Worm (Caenorhabditis elegans) whole organism, L4/young adult: ENCODE measurements around the gene atgp-1.

Source experiments
- W03F9.2 ChIP-seq: fragments of 150-350 bp; optimal IDR thresholded peaks from 2 replicates; lab custom pipeline; 2014; ENCODE audit warnings: missing biosample characterization, missing genetic modification characterization
- dao-5 ChIP-seq: sonication (generic microtip); optimal IDR thresholded peaks from 2 replicates; lab custom pipeline; 2016; ENCODE audit warnings: missing genotype, missing genetic modification characterization, moderate library complexity, missing compliant biosample characterization
- him-1 ChIP-seq: sonication (generic microtip); optimal IDR thresholded peaks from 2 replicates; lab custom pipeline; 2016; ENCODE audit warnings: missing genotype, missing genetic modification reagents, missing genetic modification characterization, missing compliant biosample characterization

Gene atgp-1

DNA sequence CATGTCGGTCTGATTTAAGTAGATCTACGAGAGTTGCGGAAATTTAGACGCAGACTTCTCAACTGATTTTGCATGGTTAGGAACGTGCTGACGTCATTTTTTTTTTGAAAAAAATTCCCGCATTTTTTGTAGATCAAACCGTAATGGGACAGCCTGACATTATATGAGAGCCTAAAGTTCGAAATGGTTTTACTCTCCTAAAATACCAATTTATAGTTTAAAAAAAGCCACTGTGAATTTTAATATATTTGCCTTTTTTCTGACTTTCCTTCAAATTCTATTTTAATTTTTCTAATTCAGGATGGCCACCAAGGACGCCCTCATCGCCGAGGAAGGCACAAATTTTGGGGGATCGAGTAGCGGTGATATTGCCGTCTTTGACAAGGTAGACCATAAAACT lies at the start of gene atgp-1:
Gene atgp-1, plus strand, starts transcription at position 301 of the 400 bp plus-strand sequence.
- TF ChIP-seq him-1 (tag; lab: Kevin White, UChicago), result no peak
- no peak for TF ChIP-seq dao-5
- no peak for TF ChIP-seq W03F9.2 (tag; lab: Kevin White, UChicago)

DNA sequence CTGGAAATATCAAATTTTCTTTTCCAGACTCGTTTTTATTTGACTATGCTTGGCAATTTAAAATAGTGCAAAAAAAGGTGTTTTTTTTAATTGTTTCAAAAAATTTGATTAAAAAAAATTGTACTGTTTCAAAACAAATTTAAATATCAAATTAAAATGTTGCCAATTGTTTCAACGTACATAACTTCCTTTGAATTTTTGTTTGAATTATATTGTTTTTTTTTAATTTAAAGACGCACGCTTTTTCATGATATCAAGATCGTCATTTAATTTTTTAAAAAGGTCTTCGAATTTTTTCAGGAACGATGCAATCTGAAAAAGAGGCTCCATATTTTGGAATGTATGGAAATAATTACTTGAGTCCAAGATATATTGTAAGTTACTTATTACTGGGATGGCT lies 45.7 kb upstream of the atgp-1 start, which contains the start of gene Y116A8B.4:
Gene Y116A8B.4, plus strand, starts transcription at position 301 of the 400 bp plus-strand sequence.
- TF ChIP-seq W03F9.2 (tag; lab: Kevin White, UChicago) (no peak), him-1 (tag; lab: Kevin White, UChicago) (no peak), dao-5 (no peak)

DNA sequence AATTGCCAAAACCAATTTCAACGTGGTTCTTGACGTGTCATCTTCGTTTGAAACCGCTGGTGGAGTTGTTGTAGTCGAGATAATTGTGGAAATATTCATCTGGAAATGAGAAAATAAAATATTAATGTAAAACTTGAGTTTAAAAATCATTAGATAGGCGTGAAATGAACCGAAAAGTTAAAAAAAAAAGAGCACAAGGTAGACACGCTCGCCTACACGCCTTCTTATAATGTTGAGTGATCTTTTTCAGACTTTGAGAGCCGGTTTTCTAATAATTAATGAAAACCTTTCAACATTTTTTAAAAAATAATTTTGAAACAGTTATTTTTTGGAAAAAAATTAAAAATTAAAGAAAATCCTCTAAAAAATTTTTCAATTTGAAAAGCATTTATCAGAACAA lies 38.2 kb upstream of the atgp-1 start, which contains the start of gene npr-32:
Gene npr-32, minus strand, starts transcription at position 101 of the 400 bp plus-strand sequence.
- TF ChIP-seq him-1 (tag; lab: Kevin White, UChicago) (no peak), dao-5 (no peak), W03F9.2 (tag; lab: Kevin White, UChicago) (no peak)

DNA sequence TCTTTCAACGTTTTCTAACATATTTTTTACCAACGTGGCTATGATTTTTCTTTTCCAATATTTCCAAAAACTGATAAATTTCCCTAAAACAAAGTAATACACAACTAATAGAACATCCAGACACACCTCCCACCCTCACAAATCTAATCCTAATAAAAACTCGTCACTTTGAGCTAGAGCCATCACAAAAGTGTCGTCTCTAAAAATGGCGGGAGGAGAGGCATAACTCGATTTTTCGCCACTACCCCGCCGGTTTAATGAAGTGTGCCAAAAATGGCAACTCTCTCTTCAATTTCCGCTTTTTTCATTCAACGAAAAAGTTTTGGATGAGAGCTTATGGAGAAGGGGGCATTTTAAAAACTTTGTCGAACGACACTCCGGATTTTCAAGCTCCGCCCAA lies 36.2 kb upstream of the atgp-1 start:
- TF ChIP-seq him-1 (tag; lab: Kevin White, UChicago) (no peak), dao-5 (no peak), W03F9.2 (tag; lab: Kevin White, UChicago) (no peak)

DNA sequence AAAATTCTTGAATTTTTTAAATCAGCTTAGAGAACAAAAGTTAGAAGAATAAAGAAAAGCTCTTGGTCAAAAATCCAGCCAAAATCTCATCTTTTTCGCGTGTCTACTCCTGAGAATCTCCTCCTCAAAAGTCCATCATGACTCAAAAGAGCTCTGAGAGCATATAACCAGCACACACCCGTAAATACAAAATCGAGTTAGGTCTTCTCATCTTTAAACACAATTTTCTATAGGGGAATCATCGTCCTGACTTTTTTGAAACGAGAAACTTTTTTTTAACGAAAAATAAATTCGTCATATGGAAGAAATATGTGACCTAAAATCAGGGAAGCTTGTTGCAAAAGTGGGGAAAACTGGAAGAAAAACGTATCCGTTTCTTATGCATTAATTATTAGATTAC lies 35.6 kb upstream of the atgp-1 start:
- TF ChIP-seq him-1 (tag; lab: Kevin White, UChicago), result no peak
- TF ChIP-seq dao-5, result no peak
- TF ChIP-seq W03F9.2 (tag; lab: Kevin White, UChicago), result no peak

DNA sequence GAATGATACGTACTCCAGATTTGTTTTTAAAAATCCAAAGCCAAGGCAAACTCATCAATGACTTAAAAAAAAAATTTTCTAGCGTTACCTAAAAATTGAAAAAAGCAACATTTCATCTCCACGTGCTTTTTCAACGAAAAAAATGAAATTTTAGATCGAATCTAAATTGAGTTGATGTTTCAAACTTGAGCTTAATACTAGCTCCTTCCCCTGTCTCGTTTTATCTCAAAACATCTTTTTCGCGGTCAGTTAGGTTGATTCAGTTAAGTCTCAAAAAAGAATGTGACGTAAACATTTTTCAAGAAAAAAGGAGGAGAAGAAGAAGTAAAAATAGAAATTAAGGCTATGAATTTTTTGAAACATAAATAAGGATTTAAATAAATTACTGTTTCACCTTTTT lies 32.1 kb upstream of the atgp-1 start:
- TF ChIP-seq W03F9.2 (tag; lab: Kevin White, UChicago), result no peak
- TF ChIP-seq dao-5, result no peak
- TF ChIP-seq him-1 (tag; lab: Kevin White, UChicago), result no peak

DNA sequence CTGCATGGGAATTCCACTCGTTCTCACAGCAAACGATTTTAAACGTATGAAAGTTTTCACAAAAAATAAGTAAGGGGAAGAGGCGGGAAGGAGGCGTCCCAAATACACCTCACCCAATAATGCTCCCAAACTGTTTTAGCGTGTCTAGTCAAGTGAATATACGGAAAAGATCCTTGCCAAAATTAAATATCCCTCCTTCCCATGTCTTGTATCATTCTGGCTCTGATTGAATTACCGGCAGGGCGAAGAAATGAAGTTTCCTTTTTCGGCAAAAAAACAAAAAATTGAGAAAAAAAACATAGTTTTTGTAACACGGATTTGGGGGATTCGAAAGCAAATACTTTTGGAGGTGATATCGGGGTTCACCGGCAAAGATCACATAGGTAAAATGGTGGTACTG lies 30.2 kb upstream of the atgp-1 start:
- TF ChIP-seq him-1 (tag; lab: Kevin White, UChicago), result no peak
- no peak for TF ChIP-seq W03F9.2 (tag; lab: Kevin White, UChicago)
- no peak for TF ChIP-seq dao-5

DNA sequence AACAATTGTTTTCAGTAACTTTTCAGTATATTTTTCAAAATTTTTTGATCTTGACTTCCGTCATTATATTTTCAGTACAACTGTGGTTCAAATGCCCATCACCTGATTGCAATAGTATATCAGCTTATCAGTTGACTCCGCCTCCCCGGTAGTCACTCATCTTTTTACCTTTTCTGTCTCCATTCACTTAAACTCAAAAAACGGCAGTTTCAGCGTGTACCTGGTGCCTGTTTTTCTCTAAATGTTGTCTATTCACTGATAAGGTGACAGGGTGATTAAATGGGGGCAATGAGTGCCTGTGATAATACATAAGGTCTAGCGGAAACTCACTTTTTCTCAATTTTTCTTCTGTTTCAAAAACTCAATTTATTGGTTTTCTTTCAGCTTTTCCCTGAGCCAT lies 23.9 kb upstream of the atgp-1 start, which contains the start of gene ZK550.2:
Gene ZK550.2, plus strand, starts transcription at position 385 of the 400 bp plus-strand sequence.
- TF ChIP-seq W03F9.2 (tag; lab: Kevin White, UChicago) (peak; percentile 38), dao-5 (no peak), him-1 (tag; lab: Kevin White, UChicago) (no peak)

DNA sequence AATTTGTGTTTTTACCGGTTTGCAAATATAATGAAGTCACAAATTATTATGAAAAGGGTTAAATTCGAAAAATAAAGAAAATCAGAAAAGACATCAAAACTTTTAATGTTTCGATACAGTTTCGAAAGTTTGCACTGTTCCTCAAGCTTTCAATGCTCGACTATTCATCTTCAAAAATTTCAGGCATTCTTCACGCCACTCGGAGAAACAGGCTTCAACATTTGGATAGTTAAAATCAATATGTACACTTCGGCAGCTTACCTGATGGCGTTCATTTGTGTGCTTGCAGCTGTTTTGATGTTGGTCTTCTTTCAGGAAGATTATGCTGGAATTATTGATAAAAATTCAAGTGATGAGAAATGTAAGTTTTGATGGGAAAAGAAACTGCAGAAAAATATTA lies 22.0 kb upstream of the atgp-1 start:
- TF ChIP-seq him-1 (tag; lab: Kevin White, UChicago) (no peak), dao-5 (no peak), W03F9.2 (tag; lab: Kevin White, UChicago) (no peak)

DNA sequence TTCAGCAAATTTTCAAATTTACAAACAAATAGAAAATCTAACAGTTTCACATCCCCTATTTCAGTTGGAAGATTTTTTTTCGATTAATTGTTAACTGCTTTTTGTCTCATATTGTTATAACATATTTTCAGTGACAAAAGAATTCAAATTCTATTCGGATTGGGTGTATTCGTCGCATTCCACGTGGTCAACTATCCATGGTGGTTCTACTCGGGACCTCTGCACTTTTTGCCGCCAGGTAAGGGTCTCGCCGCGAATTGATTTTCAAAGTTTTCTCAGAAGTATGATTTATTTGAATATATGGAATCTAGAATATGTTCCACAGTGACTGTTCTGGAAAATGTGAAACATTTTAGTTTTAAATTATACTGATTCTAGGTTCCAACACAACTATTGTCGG lies 20.6 kb upstream of the atgp-1 start:
- TF ChIP-seq him-1 (tag; lab: Kevin White, UChicago) (no peak), W03F9.2 (tag; lab: Kevin White, UChicago) (no peak), dao-5 (no peak)

DNA sequence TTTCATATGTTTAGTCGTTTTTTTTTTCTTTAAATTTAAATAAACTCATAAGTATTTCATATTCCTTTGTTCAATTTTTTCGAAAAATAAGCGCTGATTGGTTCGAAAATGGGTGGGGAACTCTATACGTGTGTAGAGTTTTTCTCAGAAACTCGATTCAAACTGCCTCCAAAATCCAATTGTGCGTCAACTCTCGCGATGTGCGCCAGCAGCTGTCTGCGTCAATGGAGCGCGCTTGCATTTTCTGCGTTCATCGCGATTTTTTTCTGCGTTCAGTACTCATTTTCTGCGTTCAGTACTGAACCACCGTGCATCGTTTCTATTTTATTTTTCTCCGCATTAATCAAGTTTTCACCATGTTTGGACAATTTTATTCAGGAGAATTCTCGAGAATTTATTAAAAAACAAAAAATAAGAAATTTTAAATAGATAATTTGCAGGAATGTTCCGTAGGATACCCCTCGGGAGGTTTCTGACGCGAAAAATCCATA lies 19.4 kb upstream of the atgp-1 start, which contains the start of gene eelo-2:
Gene eelo-2, plus strand, starts transcription at position 441 of the 491 bp plus-strand sequence.
- TF ChIP-seq dao-5 (no peak), him-1 (tag; lab: Kevin White, UChicago) (peak; percentile 82), W03F9.2 (tag; lab: Kevin White, UChicago) (peak; percentile 98)

DNA sequence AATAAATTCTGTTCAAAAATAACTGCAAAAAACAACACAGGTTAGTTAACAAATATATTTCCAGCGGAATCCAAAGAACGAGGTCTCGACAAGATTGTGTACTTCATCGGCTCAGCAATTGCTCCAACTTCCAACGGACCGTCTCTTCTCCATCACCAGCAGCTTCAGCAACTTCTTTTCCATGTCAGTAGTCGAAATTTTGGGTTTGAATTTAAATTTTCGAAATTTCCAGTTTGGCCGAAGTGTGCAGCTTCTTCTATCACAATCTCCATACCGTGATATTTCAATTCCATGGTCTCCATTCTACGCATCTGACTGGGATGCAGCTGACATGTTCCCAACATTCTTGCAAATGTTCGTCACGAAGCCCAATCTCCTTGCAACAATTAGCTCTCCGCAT lies 15.7 kb upstream of the atgp-1 start:
- TF ChIP-seq W03F9.2 (tag; lab: Kevin White, UChicago) (no peak), him-1 (tag; lab: Kevin White, UChicago) (no peak), dao-5 (no peak)

DNA sequence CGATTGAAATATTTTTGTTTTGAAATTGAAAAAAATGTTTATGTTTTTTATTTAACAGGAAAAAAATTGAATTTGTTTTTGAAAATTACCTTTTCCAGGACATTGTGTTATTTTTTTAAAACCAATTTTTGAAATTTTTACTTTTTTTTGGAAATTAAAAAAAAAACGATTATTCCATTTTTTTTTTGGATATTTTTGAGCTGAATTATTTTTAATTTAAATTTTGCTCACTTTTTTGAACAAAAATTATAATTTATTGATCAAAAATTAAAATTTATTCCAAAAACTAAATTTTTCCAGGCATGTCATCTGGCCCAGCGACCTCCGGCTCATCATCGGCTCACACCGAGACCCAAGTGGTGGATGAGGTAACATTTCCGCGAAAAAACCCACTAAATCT lies 14.1 kb upstream of the atgp-1 start, which contains the start of gene gtf-2E1:
Gene gtf-2E1, plus strand, starts transcription at position 301 of the 400 bp plus-strand sequence.
- no peak for TF ChIP-seq dao-5
- no peak for TF ChIP-seq W03F9.2 (tag; lab: Kevin White, UChicago)
- no peak for TF ChIP-seq him-1 (tag; lab: Kevin White, UChicago)

DNA sequence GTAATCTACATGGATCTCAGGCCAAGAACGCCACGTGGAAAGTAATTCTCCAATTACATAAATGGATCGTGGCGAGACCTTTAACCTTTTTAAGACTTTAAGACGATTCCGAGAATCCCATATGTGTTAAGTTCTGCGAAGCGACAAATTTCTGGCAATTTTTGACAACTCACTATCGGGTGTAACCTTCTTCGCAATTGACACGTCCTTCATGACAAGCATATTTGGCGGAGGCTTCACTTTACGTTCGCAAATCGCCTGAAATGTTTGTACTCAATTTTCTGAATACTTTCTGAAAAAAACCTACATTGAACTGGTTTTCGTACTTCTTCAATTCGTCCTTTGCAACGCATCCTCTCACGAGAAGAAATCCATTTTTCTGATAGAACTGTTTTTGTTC lies 10.3 kb upstream of the atgp-1 start:
- TF ChIP-seq dao-5, result no peak
- no peak for TF ChIP-seq W03F9.2 (tag; lab: Kevin White, UChicago)
- no peak for TF ChIP-seq him-1 (tag; lab: Kevin White, UChicago)

DNA sequence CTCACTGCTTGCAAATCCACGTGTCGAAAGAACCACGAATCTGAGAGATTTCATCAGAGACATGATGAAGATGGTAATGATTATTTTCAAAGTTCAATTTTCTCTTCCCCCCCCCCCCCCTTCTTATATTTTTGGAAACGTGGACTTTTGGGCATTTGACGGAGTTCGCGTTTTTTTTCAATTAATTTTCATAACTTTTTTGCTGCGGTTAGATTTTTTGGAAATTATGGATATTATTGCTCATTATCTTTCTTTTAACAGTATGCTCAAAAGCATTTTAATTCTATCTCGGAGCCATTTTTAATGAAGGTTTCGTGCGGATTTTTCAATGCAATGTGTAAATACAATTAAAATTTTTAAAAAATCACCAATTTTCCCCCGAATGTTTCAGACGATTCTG lies 9.8 kb upstream of the atgp-1 start, which contains the start of gene phyh-1:
Gene phyh-1, minus strand, starts transcription at position 101 of the 400 bp plus-strand sequence.
- TF ChIP-seq dao-5 (no peak), him-1 (tag; lab: Kevin White, UChicago) (no peak), W03F9.2 (tag; lab: Kevin White, UChicago) (no peak)
